Worm (Caenorhabditis elegans) whole organism, mixed stage, embryonic: ENCODE data around the gene vps-33.1.

Experiments used
- blmp-1 ChIP-seq: fragments of 150-350 bp; optimal IDR thresholded peaks from 2 replicates; lab custom pipeline; 2014; ENCODE audit warnings: missing biosample characterization, missing genetic modification characterization
- elt-1 ChIP-seq: sonication (generic microtip); optimal IDR thresholded peaks from 2 replicates; lab custom pipeline; 2017; ENCODE audit warnings: missing genetic modification characterization, mild to moderate bottlenecking, missing compliant biosample characterization, antibody characterized with exemption, moderate library complexity, borderline replicate concordance; ENCODE audit not compliant: insufficient read depth
- hlh-1 ChIP-seq: fragments of 150-350 bp; optimal IDR thresholded peaks from 2 replicates; lab custom pipeline; 2014; ENCODE audit warnings: missing biosample characterization, missing genetic modification reagents, missing genetic modification characterization
- lin-13 ChIP-seq: fragments of 150-350 bp; optimal IDR thresholded peaks from 2 replicates; lab custom pipeline; 2014; ENCODE audit warnings: missing biosample characterization, missing genetic modification characterization
- nhr-12 ChIP-seq: fragments of 150-350 bp; optimal IDR thresholded peaks from 2 replicates; lab custom pipeline; 2014; ENCODE audit warnings: missing biosample characterization, missing genetic modification characterization
- nhr-28 ChIP-seq: fragments of 150-350 bp; optimal IDR thresholded peaks from 2 replicates; lab custom pipeline; 2014; ENCODE audit warnings: missing biosample characterization, missing genetic modification characterization
- tbx-8 ChIP-seq: fragments of 200-800 bp; sonication (Bioruptor generic); optimal IDR thresholded peaks from 2 replicates; lab custom pipeline; 2018; ENCODE audit warnings: mild to moderate bottlenecking, missing genetic modification characterization, moderate library complexity, missing compliant biosample characterization
- unc-62 ChIP-seq: fragments of 150-350 bp; optimal IDR thresholded peaks from 2 replicates; lab custom pipeline; 2014; ENCODE audit warnings: missing biosample characterization, missing genetic modification reagents, missing genetic modification characterization
- ztf-11 ChIP-seq: fragments of 150-350 bp; optimal IDR thresholded peaks from 2 replicates; lab custom pipeline; 2014; ENCODE audit warnings: missing biosample characterization, missing genetic modification characterization

- TF ChIP-seq lin-13 (no peak), nhr-12 (tag; lab: Kevin White, UChicago) (no peak), elt-1 (tag; lab: Kevin White, UChicago) (no peak), nhr-28 (tag; lab: Kevin White, UChicago) (no peak), hlh-1 (tag; lab: Kevin White, UChicago) (no peak), tbx-8 (GFP tag; lab: Kevin White, UChicago) (no peak), ztf-11 (no peak), unc-62 (GFP tag; lab: Kevin White, UChicago) (no peak), blmp-1 (tag; lab: Kevin White, UChicago) (no peak)
Observed at ce11 chrIII:8742584-8742983, 41.9 kb downstream of the vps-33.1 start.
